Fruit fly (Drosophila melanogaster): ENCODE measurements around the gene Edem2.

- TF ChIP-seq Sin3A (optimal IDR thresholded peaks at IDR 0.05) (no peak), ttk (optimal IDR thresholded peaks at IDR 0.05) (no peak), h (optimal IDR thresholded peaks at IDR 0.05) (no peak), psq (optimal IDR thresholded peaks at IDR 0.05) (no peak)
Measured at dm6 chr2L:13229388-13229882, 37.4 kb downstream of the Edem2 start, which contains the start of gene CG16815.
